Comparison of ENCODE assay signal across 2 fruit fly cellular contexts in genomic region chr3R:31240023-31240422, dm6.
TF ChIP-seq lines count a peak whose summit lies in the region.

No protein-coding gene starts in this region.

- TF ChIP-seq CTCF in whole organism, embryonic (GFP tag; optimal IDR thresholded peaks at IDR 0.05; lab: Kevin White, UChicago), result no peak

TF ChIP-seq in whole organism, embryonic, 481 proteins besides CTCF, POLR2A, EP300 and RAD21 (continues in another document):
- TF ChIP-seq run (tag; optimal IDR thresholded peaks at IDR 0.05; lab: Kevin White, UChicago) (no peak), scrt (GFP tag; optimal IDR thresholded peaks at IDR 0.05; lab: Kevin White, UChicago) (no peak), Kr (GFP tag; optimal IDR thresholded peaks at IDR 0.05; lab: Kevin White, UChicago) (no peak), gfzf (GFP tag; optimal IDR thresholded peaks at IDR 0.05; lab: Kevin White, UChicago) (no peak), B-H2 (GFP tag; optimal IDR thresholded peaks at IDR 0.05; lab: Kevin White, UChicago) (no peak), CG3726 (GFP tag; IDR thresholded peaks at IDR 0.05; lab: Robert Waterston, UW) (no peak), CG15269 (tag; optimal IDR thresholded peaks at IDR 0.05; lab: Kevin White, UChicago) (peak; percentile 16), psq (GFP tag; optimal IDR thresholded peaks at IDR 0.05; lab: Kevin White, UChicago) (no peak), Rfx (GFP tag; IDR thresholded peaks at IDR 0.05; lab: Robert Waterston, UW) (no peak), CG14441 (GFP tag; IDR thresholded peaks at IDR 0.05; lab: Robert Waterston, UW) (no peak), Mrtf (GFP tag; IDR thresholded peaks at IDR 0.05; lab: Robert Waterston, UW) (no peak), CG6765 (GFP tag; optimal IDR thresholded peaks at IDR 0.05; lab: Kevin White, UChicago) (peak; percentile 20), exex (tag; optimal IDR thresholded peaks at IDR 0.05; lab: Kevin White, UChicago) (no peak), Hand (GFP tag; optimal IDR thresholded peaks at IDR 0.05; lab: Kevin White, UChicago) (no peak), sd (tag; optimal IDR thresholded peaks at IDR 0.05; lab: Kevin White, UChicago) (peak; percentile 8), cas (GFP tag; IDR thresholded peaks at IDR 0.05; lab: Robert Waterston, UW) (no peak), CG14014 (GFP tag; IDR thresholded peaks at IDR 0.05; lab: Robert Waterston, UW) (no peak; the same call in 1 of the 2 replicates), ash1 (GFP tag; optimal IDR thresholded peaks at IDR 0.05; lab: Kevin White, UChicago) (no peak), Atf6 (GFP tag; IDR thresholded peaks at IDR 0.05; lab: Robert Waterston, UW) (no peak), ERR (GFP tag; optimal IDR thresholded peaks at IDR 0.05; lab: Kevin White, UChicago) (no peak), chm (GFP tag; IDR thresholded peaks at IDR 0.05; lab: Robert Waterston, UW) (no peak), CG17912 (GFP tag; optimal IDR thresholded peaks at IDR 0.05; lab: Kevin White, UChicago) (peak; percentile 19), CG4360 (GFP tag; IDR thresholded peaks at IDR 0.05; lab: Robert Waterston, UW) (no peak), CG15696 (tag; optimal IDR thresholded peaks at IDR 0.05; lab: Kevin White, UChicago) (no peak), CG3847 (GFP tag; IDR thresholded peaks at IDR 0.05; lab: Robert Waterston, UW) (no peak), CG42726 (GFP tag; IDR thresholded peaks at IDR 0.05; lab: Robert Waterston, UW; ENCODE audit: partially characterized antibody) (no peak), dmrt11E (tag; optimal IDR thresholded peaks at IDR 0.05; lab: Kevin White, UChicago) (no peak), otp (GFP tag; IDR thresholded peaks at IDR 0.05; lab: Robert Waterston, UW) (peak; percentile 14; the same call in 1 of the 3 replicates), Blimp-1 (GFP tag; optimal IDR thresholded peaks at IDR 0.05; lab: Kevin White, UChicago) (peak; percentile 67), ATbp (GFP tag; optimal IDR thresholded peaks at IDR 0.05; lab: Kevin White, UChicago) (peak; percentile 54), trem (tag; optimal IDR thresholded peaks at IDR 0.05; lab: Kevin White, UChicago) (no peak), CG6254 (GFP tag; optimal IDR thresholded peaks at IDR 0.05; lab: Kevin White, UChicago) (no peak), Fer3 (tag; optimal IDR thresholded peaks at IDR 0.05; lab: Kevin White, UChicago) (no peak), oc (tag; optimal IDR thresholded peaks at IDR 0.05; lab: Kevin White, UChicago) (no peak), seq (GFP tag; IDR thresholded peaks at IDR 0.05; lab: Robert Waterston, UW) (0 out of 2 replicates have a peak, but pooled peaks have one; percentile 34), Chrac-16 (GFP tag; optimal IDR thresholded peaks at IDR 0.05; lab: Kevin White, UChicago) (no peak), Opbp (GFP tag; IDR thresholded peaks at IDR 0.05; lab: Robert Waterston, UW; ENCODE audit: partially characterized antibody) (no peak), wek (GFP tag; optimal IDR thresholded peaks at IDR 0.05; lab: Kevin White, UChicago) (peak; percentile 14), p53 (GFP tag; optimal IDR thresholded peaks at IDR 0.05; lab: Kevin White, UChicago) (no peak), gcm (GFP tag; optimal IDR thresholded peaks at IDR 0.05; lab: Kevin White, UChicago) (no peak), Doc2 (GFP tag; IDR thresholded peaks at IDR 0.05; lab: Robert Waterston, UW) (no peak), gt (GFP tag; IDR thresholded peaks at IDR 0.05; lab: Robert Waterston, UW) (no peak), nau (GFP tag; optimal IDR thresholded peaks at IDR 0.05; lab: Kevin White, UChicago) (no peak), prd (optimal IDR thresholded peaks at IDR 0.05; lab: Kevin White, UChicago) (no peak), prd (GFP tag; IDR thresholded peaks at IDR 0.05; lab: Robert Waterston, UW) (no peak), CG16779 (GFP tag; IDR thresholded peaks at IDR 0.05; lab: Robert Waterston, UW) (no peak), vfl (GFP tag; optimal IDR thresholded peaks at IDR 0.05; lab: Kevin White, UChicago) (no peak), NC2β (GFP tag; optimal IDR thresholded peaks at IDR 0.05; lab: Kevin White, UChicago) (no peak)

TF ChIP-seq in whole organism, prepupa, 60 proteins besides CTCF, POLR2A, EP300 and RAD21:
- TF ChIP-seq dac (GFP tag; optimal IDR thresholded peaks at IDR 0.05; lab: Kevin White, UChicago) (no peak), fkh (GFP tag; optimal IDR thresholded peaks at IDR 0.05; lab: Kevin White, UChicago) (peak; percentile 39), cyc (GFP tag; optimal IDR thresholded peaks at IDR 0.05; lab: Kevin White, UChicago) (no peak), CG11762 (GFP tag; optimal IDR thresholded peaks at IDR 0.05; lab: Kevin White, UChicago; ENCODE audit: insufficient read depth) (no peak)
TF ChIP-seq in whole organism, prepupa: peak in this region for 1.

Comparison
In these comparisons a context has a peak if more than half of its experiments do, and no peak if none do; other contexts are left out.
1. Of the 7 proteins assayed by ChIP-seq in both whole organism, embryonic and whole organism, prepupa: peak only in whole organism, embryonic: Blimp-1; only in whole organism, prepupa: none; in both: none; in neither: 6.